Fruit fly (Drosophila melanogaster): ENCODE measurements around the gene Der-1.
A peak's percentile ranks its signal among the peaks of the same experiment; 100 is the strongest.

- TF ChIP-seq dimm (GFP tag; IDR thresholded peaks at IDR 0.05) (no peak), mam (GFP tag; optimal IDR thresholded peaks at IDR 0.05) (peak; percentile 12), bbx (GFP tag; IDR thresholded peaks at IDR 0.05; ENCODE audit: partially characterized antibody) (peak; percentile 49), Abd-B (GFP tag; optimal IDR thresholded peaks at IDR 0.05) (no peak), CG12942 (GFP tag; optimal IDR thresholded peaks at IDR 0.05) (no peak), CG10267 (tag; optimal IDR thresholded peaks at IDR 0.05) (no peak)
Measured at dm6 chr2L:1981726-1982367, 8.1 kb downstream of the Der-1 start, which contains the start of gene CG7289.

All from whole organism, embryonic.